Worm (Caenorhabditis elegans) whole organism, mixed stage, embryonic: Measurements from ENCODE around the gene cal-2.
A peak's percentile ranks its signal among the peaks of the same experiment; 100 is the strongest.

Experiments used
- M03D4.4 ChIP-seq: sonication (generic microtip); optimal IDR thresholded peaks from 2 replicates; lab custom pipeline; 2017; ENCODE audit warnings: mild to moderate bottlenecking, missing genetic modification characterization, missing compliant biosample characterization
- blmp-1 ChIP-seq: fragments of 150-350 bp; optimal IDR thresholded peaks from 2 replicates; lab custom pipeline; 2014; ENCODE audit warnings: missing biosample characterization, missing genetic modification characterization
- ceh-39 ChIP-seq: fragments of 150-350 bp; optimal IDR thresholded peaks from 2 replicates; lab custom pipeline; 2014; ENCODE audit warnings: missing biosample characterization, missing genetic modification characterization
- ceh-43 ChIP-seq: fragments of 200-800 bp; sonication (Bioruptor generic); optimal IDR thresholded peaks from 2 replicates; lab custom pipeline; 2018; ENCODE audit warnings: mild to moderate bottlenecking, missing genetic modification characterization, moderate library complexity, missing compliant biosample characterization
- ceh-83 ChIP-seq: fragments of 200-800 bp; sonication (Bioruptor generic); optimal IDR thresholded peaks from 2 replicates; lab custom pipeline; 2018; ENCODE audit warnings: mild to moderate bottlenecking, missing genetic modification characterization, missing compliant biosample characterization
- ces-1 ChIP-seq: fragments of 150-350 bp; optimal IDR thresholded peaks from 2 replicates; lab custom pipeline; 2014; ENCODE audit warnings: missing biosample characterization, missing genetic modification reagents, missing genetic modification characterization
- cnd-1 ChIP-seq: fragments of 200-800 bp; sonication (Bioruptor generic); optimal IDR thresholded peaks from 2 replicates; lab custom pipeline; 2018; ENCODE audit warnings: mild to moderate bottlenecking, missing genetic modification characterization, missing compliant biosample characterization
- drap-1 ChIP-seq: fragments of 200-800 bp; sonication (Bioruptor generic); optimal IDR thresholded peaks from 3 replicates; lab custom pipeline; 2018; ENCODE audit warnings: mild to moderate bottlenecking, missing genetic modification characterization, missing compliant biosample characterization
- elt-1 ChIP-seq: sonication (generic microtip); optimal IDR thresholded peaks from 2 replicates; lab custom pipeline; 2017; ENCODE audit warnings: missing genetic modification characterization, mild to moderate bottlenecking, missing compliant biosample characterization, antibody characterized with exemption, moderate library complexity, borderline replicate concordance; ENCODE audit not compliant: insufficient read depth
- elt-3 ChIP-seq: fragments of 150-350 bp; optimal IDR thresholded peaks from 2 replicates; lab custom pipeline; 2014; ENCODE audit warnings: missing biosample characterization, missing genetic modification characterization
- flh-1 ChIP-seq: fragments of 200-800 bp; sonication (Bioruptor generic); optimal IDR thresholded peaks from 2 replicates; lab custom pipeline; 2018; ENCODE audit warnings: mild to moderate bottlenecking, missing genetic modification characterization, moderate library complexity, missing compliant biosample characterization
- ham-2 ChIP-seq: fragments of 200-800 bp; sonication (Bioruptor generic); optimal IDR thresholded peaks from 2 replicates; lab custom pipeline; 2018; ENCODE audit warnings: mild to moderate bottlenecking, missing genetic modification characterization, missing compliant biosample characterization
- hlh-1 ChIP-seq: fragments of 150-350 bp; optimal IDR thresholded peaks from 2 replicates; lab custom pipeline; 2014; ENCODE audit warnings: missing biosample characterization, missing genetic modification reagents, missing genetic modification characterization
- lin-13 ChIP-seq: fragments of 150-350 bp; optimal IDR thresholded peaks from 2 replicates; lab custom pipeline; 2014; ENCODE audit warnings: missing biosample characterization, missing genetic modification characterization
- lsy-2 ChIP-seq: fragments of 150-350 bp; optimal IDR thresholded peaks from 2 replicates; lab custom pipeline; 2014; ENCODE audit warnings: missing biosample characterization, missing genetic modification characterization
- mab-5 ChIP-seq: fragments of 150-350 bp; optimal IDR thresholded peaks from 2 replicates; lab custom pipeline; 2014; ENCODE audit warnings: missing biosample characterization, missing genetic modification characterization
- mep-1 ChIP-seq: fragments of 150-350 bp; optimal IDR thresholded peaks from 2 replicates; lab custom pipeline; 2017; ENCODE audit warnings: missing biosample characterization, missing genetic modification reagents, missing genetic modification characterization, inconsistent platforms
- mls-2 ChIP-seq: sonication (generic microtip); optimal IDR thresholded peaks from 2 replicates; lab custom pipeline; 2016; ENCODE audit warnings: mild to moderate bottlenecking, missing genetic modification characterization, moderate library complexity, missing compliant biosample characterization
- nhr-12 ChIP-seq: fragments of 150-350 bp; optimal IDR thresholded peaks from 2 replicates; lab custom pipeline; 2014; ENCODE audit warnings: missing biosample characterization, missing genetic modification characterization
- nhr-2 ChIP-seq: fragments of 150-350 bp; optimal IDR thresholded peaks from 2 replicates; lab custom pipeline; 2014; ENCODE audit warnings: missing biosample characterization, missing genetic modification characterization
- nhr-28 ChIP-seq: fragments of 150-350 bp; optimal IDR thresholded peaks from 2 replicates; lab custom pipeline; 2014; ENCODE audit warnings: missing biosample characterization, missing genetic modification characterization
- nhr-76 ChIP-seq: sonication (generic microtip); optimal IDR thresholded peaks from 2 replicates; lab custom pipeline; 2017; ENCODE audit warnings: missing biosample characterization, missing genetic modification characterization
- pha-4 ChIP-seq: fragments of 150-350 bp; optimal IDR thresholded peaks from 2 replicates; lab custom pipeline; 2018; ENCODE audit warnings: missing biosample characterization, missing genetic modification reagents, missing genetic modification characterization
- sem-2 ChIP-seq: fragments of 200-800 bp; sonication (Bioruptor generic); optimal IDR thresholded peaks from 2 replicates; lab custom pipeline; 2018; ENCODE audit warnings: mild to moderate bottlenecking, missing genetic modification characterization, missing compliant biosample characterization
- snpc-4 ChIP-seq: fragments of 150-350 bp; optimal IDR thresholded peaks from 2 replicates; lab custom pipeline; 2014; ENCODE audit warnings: missing biosample characterization, missing genetic modification characterization
- sptf-1 ChIP-seq: sonication (generic microtip); optimal IDR thresholded peaks from 2 replicates; lab custom pipeline; 2017; ENCODE audit warnings: mild to moderate bottlenecking, missing genetic modification characterization, moderate library complexity, missing compliant biosample characterization
- tbx-8 ChIP-seq: fragments of 200-800 bp; sonication (Bioruptor generic); optimal IDR thresholded peaks from 2 replicates; lab custom pipeline; 2018; ENCODE audit warnings: mild to moderate bottlenecking, missing genetic modification characterization, moderate library complexity, missing compliant biosample characterization
- unc-120 ChIP-seq: sonication (generic microtip); optimal IDR thresholded peaks from 2 replicates; lab custom pipeline; 2017; ENCODE audit warnings: missing genetic modification characterization, missing compliant biosample characterization; ENCODE audit not compliant: poor library complexity, severe bottlenecking
- unc-39 ChIP-seq: fragments of 150-350 bp; optimal IDR thresholded peaks from 2 replicates; lab custom pipeline; 2014; ENCODE audit warnings: missing biosample characterization, missing genetic modification characterization
- unc-62 ChIP-seq: fragments of 150-350 bp; optimal IDR thresholded peaks from 2 replicates; lab custom pipeline; 2014; ENCODE audit warnings: missing biosample characterization, missing genetic modification reagents, missing genetic modification characterization
- zip-8 ChIP-seq: fragments of 150-350 bp; optimal IDR thresholded peaks from 2 replicates; lab custom pipeline; 2014; ENCODE audit warnings: missing biosample characterization, missing genetic modification characterization
- ztf-11 ChIP-seq: fragments of 150-350 bp; optimal IDR thresholded peaks from 2 replicates; lab custom pipeline; 2014; ENCODE audit warnings: missing biosample characterization, missing genetic modification characterization

The cal-2 gene

DNA sequence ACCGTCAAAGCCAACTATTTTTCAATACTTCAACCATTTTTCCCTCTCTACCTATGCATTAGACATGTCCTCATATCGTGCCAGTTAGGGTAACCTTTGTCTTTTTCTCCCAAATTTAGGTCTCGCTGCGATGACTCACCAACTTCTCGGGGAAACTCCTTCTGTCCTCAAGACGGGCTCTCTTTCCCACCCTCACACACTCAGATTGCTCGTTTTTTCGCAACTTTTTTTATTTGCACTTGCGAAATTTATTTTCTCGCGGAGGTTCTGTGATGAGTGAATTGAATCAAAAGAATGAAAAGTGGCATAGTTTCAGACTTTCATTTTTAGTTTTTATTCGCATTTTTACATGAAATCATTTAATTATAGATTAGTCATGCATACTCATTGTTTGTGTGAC lies 40.2 kb upstream of the cal-2 start:
- TF ChIP-seq lin-13 (tag; lab: Kevin White, UChicago) (no peak), drap-1 (GFP tag; lab: Kevin White, UChicago) (no peak), unc-120 (tag; lab: Kevin White, UChicago) (no peak), nhr-76 (tag; lab: Kevin White, UChicago) (no peak), lsy-2 (tag; lab: Kevin White, UChicago) (no peak), nhr-2 (no peak), elt-1 (tag; lab: Kevin White, UChicago) (no peak), ceh-43 (GFP tag; lab: Kevin White, UChicago) (no peak), sem-2 (GFP tag; lab: Kevin White, UChicago) (no peak), mab-5 (tag; lab: Kevin White, UChicago) (no peak), elt-3 (no peak), mep-1 (tag; lab: Kevin White, UChicago) (no peak), ceh-39 (tag; lab: Kevin White, UChicago) (no peak), hlh-1 (no peak)
- TF ChIP-seq, all 35 proteins: peak for 0

DNA sequence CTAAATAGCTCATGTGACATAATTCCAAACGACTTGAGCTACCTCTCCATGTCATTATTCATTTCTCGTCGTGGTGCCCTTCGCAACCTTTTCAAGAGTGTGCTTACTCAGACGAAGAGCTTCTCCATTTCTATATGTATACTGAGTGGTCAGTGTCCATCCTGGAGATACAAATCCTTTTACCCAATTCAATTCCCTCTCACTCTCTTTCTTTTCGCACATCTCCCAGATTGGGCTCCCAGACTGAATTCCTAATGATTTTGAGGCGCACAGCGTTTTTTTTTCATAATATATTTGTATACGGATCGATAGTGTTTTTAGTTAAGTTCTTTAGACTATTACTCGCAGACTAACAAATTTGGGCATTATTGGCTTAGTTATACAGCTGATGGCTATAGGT lies 39.6 kb upstream of the cal-2 start:
- no peak for TF ChIP-seq M03D4.4
- TF ChIP-seq nhr-76 (tag; lab: Kevin White, UChicago): no peak
- no peak for TF ChIP-seq pha-4 (tag; lab: Kevin White, UChicago)
- TF ChIP-seq ces-1 (GFP tag; lab: Kevin White, UChicago): peak; percentile 77
- no peak for TF ChIP-seq ceh-43 (GFP tag; lab: Kevin White, UChicago)
- TF ChIP-seq nhr-2: no peak
- TF ChIP-seq mab-5 (tag; lab: Kevin White, UChicago): no peak

DNA sequence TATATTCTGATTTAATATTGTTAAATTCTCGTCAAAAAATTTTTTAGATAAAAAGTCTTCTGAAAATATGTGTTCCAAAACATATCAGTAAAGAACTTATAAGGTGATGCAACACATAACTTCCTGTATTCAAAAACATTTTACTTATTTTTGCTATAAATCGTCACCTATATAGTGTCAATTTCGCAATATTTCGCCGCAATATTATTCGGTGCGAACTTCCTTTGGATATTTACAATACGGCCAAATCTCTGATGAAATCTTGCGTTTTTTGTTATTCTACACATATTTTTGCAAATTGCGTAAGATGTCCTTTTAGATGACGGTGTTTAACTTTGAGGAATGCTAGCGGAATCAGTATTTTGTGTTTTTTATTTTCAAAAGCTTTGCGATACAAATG lies 39.1 kb upstream of the cal-2 start:
- no peak for TF ChIP-seq flh-1 (GFP tag; lab: Kevin White, UChicago)
- TF ChIP-seq elt-3: no peak
- no peak for TF ChIP-seq mep-1 (tag; lab: Kevin White, UChicago)
- TF ChIP-seq nhr-76 (tag; lab: Kevin White, UChicago): no peak
- TF ChIP-seq ztf-11 (tag; lab: Kevin White, UChicago): no peak
- TF ChIP-seq nhr-28 (tag; lab: Kevin White, UChicago): no peak
- TF ChIP-seq mab-5 (tag; lab: Kevin White, UChicago): no peak

DNA sequence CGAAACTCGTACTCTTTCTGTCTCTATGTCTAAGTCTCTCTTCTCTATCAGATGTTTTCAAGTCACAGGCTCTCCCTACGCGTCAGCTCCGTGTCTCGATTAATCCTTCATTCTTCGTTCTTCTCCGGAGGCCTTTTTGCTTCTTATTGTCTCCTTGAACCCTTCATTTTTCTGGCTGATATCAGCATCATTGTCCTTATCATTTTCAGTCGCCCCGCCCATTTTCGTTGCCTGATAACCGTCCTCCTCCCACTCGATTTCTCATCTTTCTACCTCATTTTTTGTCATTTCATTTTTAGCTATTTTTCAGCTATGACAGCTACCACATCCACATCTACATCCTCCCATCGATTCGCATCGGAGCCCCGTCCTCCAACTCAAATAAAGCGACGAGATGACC lies 38.4 kb upstream of the cal-2 start, which contains the start of gene B0457.6:
TSS of gene B0457.6 (plus strand) at position 284 of the 400 bp plus-strand sequence.
- no peak for TF ChIP-seq unc-39
- no peak for TF ChIP-seq sem-2 (GFP tag; lab: Kevin White, UChicago)
- no peak for TF ChIP-seq nhr-12 (tag; lab: Kevin White, UChicago)
- no peak for TF ChIP-seq nhr-76 (tag; lab: Kevin White, UChicago)
- no peak for TF ChIP-seq cnd-1 (tag; lab: Kevin White, UChicago)
- TF ChIP-seq lin-13 (tag; lab: Kevin White, UChicago): no peak
- no peak for TF ChIP-seq snpc-4 (tag; lab: Kevin White, UChicago)
- TF ChIP-seq ceh-83 (GFP tag; lab: Kevin White, UChicago): no peak
- TF ChIP-seq unc-62 (GFP tag; lab: Kevin White, UChicago): no peak
- no peak for TF ChIP-seq nhr-28 (tag; lab: Kevin White, UChicago)
- no peak for TF ChIP-seq tbx-8 (GFP tag; lab: Kevin White, UChicago)
- no peak for TF ChIP-seq drap-1 (GFP tag; lab: Kevin White, UChicago)
- no peak for TF ChIP-seq nhr-2

DNA sequence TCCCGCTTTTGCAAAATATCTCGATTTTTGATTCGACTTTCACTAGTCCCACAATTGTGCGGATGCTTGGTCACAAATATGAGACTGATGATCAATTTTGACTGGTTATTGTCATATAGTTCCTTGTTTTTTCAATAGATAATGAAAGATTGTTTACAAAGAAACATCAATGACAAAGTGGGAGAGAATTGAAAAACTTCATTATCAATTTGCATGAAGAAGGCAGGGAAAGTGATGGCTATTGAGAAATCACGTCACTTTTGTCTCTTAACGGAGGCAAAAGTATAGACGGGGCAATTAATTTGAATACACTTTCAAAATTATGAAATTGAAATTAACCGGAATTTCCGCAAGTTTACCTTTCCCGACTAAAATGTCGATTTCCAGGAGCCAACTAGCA lies 37.3 kb upstream of the cal-2 start:
- TF ChIP-seq pha-4 (tag; lab: Kevin White, UChicago) (no peak), nhr-2 (no peak), drap-1 (GFP tag; lab: Kevin White, UChicago) (no peak), sptf-1 (tag; lab: Kevin White, UChicago) (no peak), lin-13 (tag; lab: Kevin White, UChicago) (no peak), blmp-1 (tag; lab: Kevin White, UChicago) (no peak), mls-2 (tag; lab: Kevin White, UChicago) (no peak), lsy-2 (tag; lab: Kevin White, UChicago) (no peak), elt-1 (tag; lab: Kevin White, UChicago) (no peak), snpc-4 (tag; lab: Kevin White, UChicago) (no peak), ham-2 (GFP tag; lab: Kevin White, UChicago) (no peak), mep-1 (tag; lab: Kevin White, UChicago) (no peak), unc-62 (GFP tag; lab: Kevin White, UChicago) (no peak), zip-8 (tag; lab: Kevin White, UChicago) (no peak), sem-2 (GFP tag; lab: Kevin White, UChicago) (no peak), nhr-28 (tag; lab: Kevin White, UChicago) (no peak), cnd-1 (tag; lab: Kevin White, UChicago) (no peak), mab-5 (tag; lab: Kevin White, UChicago) (no peak)
